Worm (Caenorhabditis elegans): ENCODE data around the gene papl-1.

Gene papl-1

DNA sequence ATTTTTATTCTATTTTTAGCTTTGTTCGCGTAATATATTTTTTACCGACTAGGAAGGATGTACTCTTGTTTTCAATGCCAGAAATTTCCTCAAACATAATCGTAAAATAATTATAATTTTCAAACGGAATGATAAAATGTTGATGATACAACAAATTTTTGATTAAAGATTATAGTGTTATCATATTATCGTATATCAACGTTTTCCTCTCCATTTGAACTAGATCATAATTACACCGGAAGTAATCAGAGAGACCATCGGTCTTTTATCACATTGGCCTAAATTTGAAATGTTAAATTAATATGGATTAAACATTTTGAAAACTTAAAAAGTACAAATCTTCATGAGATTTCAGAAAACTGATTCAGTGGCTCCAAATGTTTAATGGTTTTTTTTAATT lies 26.8 kb downstream of the papl-1 start:
- TF ChIP-seq sma-9 (GFP tag; optimal IDR thresholded peaks at IDR 0.05) = peak; percentile 46
- TF ChIP-seq sma-9 (tag; optimal IDR thresholded peaks at IDR 0.05) = no peak
- no peak for TF ChIP-seq lsy-2 (tag; optimal IDR thresholded peaks at IDR 0.05)
- TF ChIP-seq dmd-4 (tag; optimal IDR thresholded peaks at IDR 0.05) = no peak
- no peak for TF ChIP-seq zag-1 (tag; optimal IDR thresholded peaks at IDR 0.05)
- no peak for TF ChIP-seq Y55F3AM.14 (GFP tag; optimal IDR thresholded peaks at IDR 0.05)
- no peak for TF ChIP-seq peb-1 (tag; optimal IDR thresholded peaks at IDR 0.05)
- TF ChIP-seq unc-55 (GFP tag; optimal IDR thresholded peaks at IDR 0.05) = no peak
- no peak for TF ChIP-seq mdl-1 (tag; optimal IDR thresholded peaks at IDR 0.05)
- TF ChIP-seq nhr-10 (tag; optimal IDR thresholded peaks at IDR 0.05) = no peak
- no peak for TF ChIP-seq egl-27 (tag; optimal IDR thresholded peaks at IDR 0.05)
- no peak for TF ChIP-seq nhr-77 (tag; optimal IDR thresholded peaks at IDR 0.05)
- no peak for TF ChIP-seq nhr-23 (tag; optimal IDR thresholded peaks at IDR 0.05)
- TF ChIP-seq ama-1 (optimal IDR thresholded peaks at IDR 0.05) = no peak
- TF ChIP-seq fos-1 (tag; optimal IDR thresholded peaks at IDR 0.05) = peak; percentile 62
- peak; percentile 18 for TF ChIP-seq crh-2 (tag; optimal IDR thresholded peaks at IDR 0.05)

DNA sequence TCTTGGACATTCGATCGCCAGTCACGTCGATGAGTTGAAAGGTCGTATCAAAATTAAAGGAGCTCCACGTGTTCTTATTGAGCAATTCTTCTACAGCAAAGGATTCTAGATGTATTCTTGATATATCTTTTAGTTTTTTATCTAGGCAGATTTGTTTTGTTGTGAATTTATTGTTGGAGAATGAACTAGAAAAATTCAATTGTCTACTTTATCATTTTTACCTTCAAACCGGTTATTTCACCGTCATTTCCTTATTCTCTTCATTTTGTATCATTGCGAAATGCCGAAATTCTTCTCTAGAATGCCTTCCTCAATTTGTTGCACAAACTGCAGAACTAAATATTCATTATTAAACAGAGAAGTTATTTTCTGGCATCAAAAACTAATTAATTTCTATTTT lies 30.3 kb downstream of the papl-1 start, which contains the start of gene R11D1.10:
Gene R11D1.10 (plus strand): TSS at position 301 of the 400 bp plus-strand sequence.
- TF ChIP-seq aly-2 (tag; optimal IDR thresholded peaks at IDR 0.05) = no peak
- no peak for TF ChIP-seq peb-1 (tag; optimal IDR thresholded peaks at IDR 0.05)
- TF ChIP-seq ztf-4 (tag; optimal IDR thresholded peaks at IDR 0.05) = no peak
- TF ChIP-seq skn-1 (tag; optimal IDR thresholded peaks at IDR 0.05) = no peak
- TF ChIP-seq alr-1 (tag; optimal IDR thresholded peaks at IDR 0.05) = no peak
- no peak for TF ChIP-seq nhr-21 (tag; optimal IDR thresholded peaks at IDR 0.05)
- no peak for TF ChIP-seq R02D3.7 (tag; optimal IDR thresholded peaks at IDR 0.05)
- no peak for TF ChIP-seq F13H6.1 (tag; optimal IDR thresholded peaks at IDR 0.05)
- TF ChIP-seq lin-11 (tag; optimal IDR thresholded peaks at IDR 0.05) = no peak
- TF ChIP-seq snpc-4 (tag; optimal IDR thresholded peaks at IDR 0.05) = no peak
- no peak for TF ChIP-seq elt-3 (tag; optimal IDR thresholded peaks at IDR 0.05)

DNA sequence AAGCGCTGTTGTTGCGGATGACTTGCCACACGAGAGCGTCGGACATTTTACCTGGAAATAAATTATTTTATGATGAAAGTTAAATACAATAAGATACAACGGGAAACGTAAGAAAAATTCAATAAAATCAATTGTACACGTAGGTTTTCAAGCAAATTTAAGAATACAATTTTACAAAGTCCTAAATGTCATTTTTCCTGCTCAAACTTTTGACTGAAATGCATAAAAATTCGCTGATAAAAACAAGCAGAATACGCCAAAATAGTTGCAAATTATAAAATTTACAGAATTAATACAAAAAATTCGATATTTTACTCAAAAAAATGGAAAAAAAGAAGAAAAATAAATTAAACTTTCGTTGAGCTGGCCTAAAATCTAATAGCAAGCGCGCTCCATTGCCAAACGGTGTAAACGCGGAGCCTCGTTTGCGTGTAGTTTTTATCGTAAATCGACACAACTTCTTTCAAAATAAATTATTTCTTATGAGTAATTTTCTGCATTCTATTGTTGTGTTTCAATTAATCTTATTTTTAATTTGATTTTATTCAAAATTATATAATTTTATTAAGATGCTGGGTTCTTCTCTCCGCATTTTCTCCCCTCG lies 31.4 kb downstream of the papl-1 start, which contains the start of the genes rpl-28 and mrpl-49:
Gene rpl-28 (minus strand): TSS at position 51 of the 604 bp plus-strand sequence.
Gene mrpl-49 (plus strand): TSS at position 570 of the 604 bp plus-strand sequence.
- TF ChIP-seq lin-39 (tag; optimal IDR thresholded peaks at IDR 0.05) (no peak), sma-9 (GFP tag; optimal IDR thresholded peaks at IDR 0.05) (peak; percentile 85), sma-9 (tag; optimal IDR thresholded peaks at IDR 0.05) (no peak), alr-1 (tag; optimal IDR thresholded peaks at IDR 0.05) (no peak), peb-1 (tag; optimal IDR thresholded peaks at IDR 0.05) (no peak), fos-1 (tag; optimal IDR thresholded peaks at IDR 0.05) (peak; percentile 86), snpc-4 (tag; optimal IDR thresholded peaks at IDR 0.05) (peak; percentile 83), nhr-23 (tag; optimal IDR thresholded peaks at IDR 0.05) (no peak), nhr-12 (tag; optimal IDR thresholded peaks at IDR 0.05) (no peak), ceh-16 (tag; optimal IDR thresholded peaks at IDR 0.05) (peak; percentile 40), elt-3 (tag; optimal IDR thresholded peaks at IDR 0.05) (no peak), unc-55 (GFP tag; optimal IDR thresholded peaks at IDR 0.05) (peak; percentile 98), ztf-1 (GFP tag; conservative IDR thresholded peaks at IDR 0.05) (no peak), lin-11 (tag; optimal IDR thresholded peaks at IDR 0.05) (peak; percentile 85), lin-13 (GFP tag; optimal IDR thresholded peaks at IDR 0.05) (peak; percentile 89), F13H6.1 (tag; optimal IDR thresholded peaks at IDR 0.05) (peak; percentile 72), R02D3.7 (tag; optimal IDR thresholded peaks at IDR 0.05) (peak; percentile 82), ztf-11 (tag; optimal IDR thresholded peaks at IDR 0.05) (no peak), sma-3 (GFP tag; optimal IDR thresholded peaks at IDR 0.05) (peak; percentile 80), C34F6.9 (tag; optimal IDR thresholded peaks at IDR 0.05) (peak; percentile 96), nhr-6 (tag; optimal IDR thresholded peaks at IDR 0.05) (no peak), ama-1 (optimal IDR thresholded peaks at IDR 0.05) (peak; percentile 50), dmd-4 (tag; optimal IDR thresholded peaks at IDR 0.05) (no peak), nhr-129 (tag; optimal IDR thresholded peaks at IDR 0.05) (peak; percentile 89), nhr-77 (tag; optimal IDR thresholded peaks at IDR 0.05) (no peak), unc-62 (GFP tag; optimal IDR thresholded peaks at IDR 0.05) (no peak), nhr-11 (tag; optimal IDR thresholded peaks at IDR 0.05) (no peak), ZK546.5 (tag; optimal IDR thresholded peaks at IDR 0.05) (no peak), crh-2 (tag; optimal IDR thresholded peaks at IDR 0.05) (peak; percentile 91), unc-39 (tag; optimal IDR thresholded peaks at IDR 0.05) (no peak), nhr-21 (tag; optimal IDR thresholded peaks at IDR 0.05) (peak; percentile 75), elt-1 (tag; optimal IDR thresholded peaks at IDR 0.05) (no peak), zag-1 (tag; optimal IDR thresholded peaks at IDR 0.05) (peak; percentile 36), skn-1 (tag; optimal IDR thresholded peaks at IDR 0.05) (peak; percentile 49), sem-4 (tag; optimal IDR thresholded peaks at IDR 0.05) (peak; percentile 78), ceh-82 (tag; optimal IDR thresholded peaks at IDR 0.05) (peak; percentile 2), nhr-25 (tag; optimal IDR thresholded peaks at IDR 0.05) (no peak), nhr-237 (tag; optimal IDR thresholded peaks at IDR 0.05) (no peak), gmeb-1 (tag; optimal IDR thresholded peaks at IDR 0.05) (peak; percentile 85), mdl-1 (tag; optimal IDR thresholded peaks at IDR 0.05) (peak in 1 of 2 experiments; percentile 27), egl-27 (tag; optimal IDR thresholded peaks at IDR 0.05) (peak; percentile 47), mab-5 (tag; optimal IDR thresholded peaks at IDR 0.05) (peak; percentile 82), nhr-10 (tag; optimal IDR thresholded peaks at IDR 0.05) (no peak)
